Worm (Caenorhabditis elegans) whole organism, L4 larva: Measurements from ENCODE around the gene C01F1.5.

Experiments used
- daf-16 ChIP-seq, 3 experiments: sonication (generic microtip); optimal IDR thresholded peaks; 2 replicates each; lab custom pipeline; 2016 to 2017; ENCODE audit warnings: missing genetic modification characterization in 3 of 3, missing genetic modification reagents in 3 of 3, mild to moderate bottlenecking in 2 of 3, missing compliant biosample characterization in 2 of 3, missing biosample characterization in 1 of 3, moderate library complexity in 1 of 3
- dpl-1 ChIP-seq: fragments of 150-350 bp; optimal IDR thresholded peaks from 2 replicates; lab custom pipeline; 2014; ENCODE audit warnings: missing biosample characterization, missing genetic modification reagents, missing genetic modification characterization
- lir-3 ChIP-seq: sonication (generic microtip); optimal IDR thresholded peaks from 2 replicates; lab custom pipeline; 2016; ENCODE audit warnings: mild to moderate bottlenecking, missing genetic modification characterization, missing compliant biosample characterization
- madf-9 ChIP-seq: fragments of 200-800 bp; sonication (Bioruptor generic); conservative IDR thresholded peaks from 2 replicates; pipeline ENCODE4 v1.3.6; 2022; ENCODE audit warnings: missing genetic modification reagents, missing genetic modification characterization, missing compliant biosample characterization
- nhr-10 ChIP-seq: fragments of 150-350 bp; optimal IDR thresholded peaks from 2 replicates; lab custom pipeline; 2014; ENCODE audit warnings: missing biosample characterization, missing genetic modification characterization
- snpc-4 ChIP-seq: fragments of 150-350 bp; optimal IDR thresholded peaks from 2 replicates; lab custom pipeline; 2014; ENCODE audit warnings: missing biosample characterization, missing genetic modification characterization

- TF ChIP-seq nhr-10, result no peak
- no peak for TF ChIP-seq snpc-4 (tag; lab: Kevin White, UChicago)
- TF ChIP-seq madf-9 (GFP tag; lab: Robert Waterston, UW), result no peak
- no peak for TF ChIP-seq lir-3
- no peak for TF ChIP-seq dpl-1 (GFP tag; lab: Kevin White, UChicago)
- TF ChIP-seq daf-16 (GFP tag; optimal IDR thresholded peaks at IDR 0.05; lab: Kevin White, UChicago), result no peak
- no peak for TF ChIP-seq daf-16 (tag; optimal IDR thresholded peaks at IDR 0.05; lab: Kevin White, UChicago)
Observed at ce11 chrII:4294189-4294588, 12.5 kb upstream of the C01F1.5 start.
